Fruit fly (Drosophila melanogaster) whole organism, embryonic: Measurements from ENCODE around the gene Crz.
A peak's percentile ranks its signal among the peaks of the same experiment; 100 is the strongest.

Experiments
- Atf6 ChIP-seq: fragments of 200-800 bp; sonication (Bioruptor generic); IDR thresholded peaks from 2 replicates; pipeline ENCODE4 v1.3.6; 2022; ENCODE audit warnings: missing biosample characterization, missing genetic modification characterization
- CG10565 ChIP-seq: fragments of 200-800 bp; sonication (Bioruptor generic); optimal IDR thresholded peaks from 3 replicates; lab custom pipeline; 2016; ENCODE audit warnings: missing biosample characterization, mild to moderate bottlenecking, missing genetic modification characterization
- CG11085 ChIP-seq: fragments of 200-800 bp; sonication (Bioruptor generic); IDR thresholded peaks from 2 replicates; pipeline ENCODE4 v1.3.6; 2022; ENCODE audit warnings: missing biosample characterization, missing genetic modification characterization
- CG1233 ChIP-seq: fragments of 200-800 bp; sonication (Bioruptor generic); optimal IDR thresholded peaks from 4 replicates; lab custom pipeline; 2018; ENCODE audit warnings: missing biosample characterization, mild to moderate bottlenecking, missing genetic modification characterization
- CG13424 ChIP-seq: fragments of 200-800 bp; sonication (Bioruptor generic); optimal IDR thresholded peaks from 2 replicates; lab custom pipeline; 2019; ENCODE audit warnings: missing biosample characterization, mild to moderate bottlenecking, missing genetic modification characterization, moderate library complexity
- CG2129 ChIP-seq: fragments of 200-800 bp; sonication (Bioruptor generic); IDR thresholded peaks from 2 replicates; pipeline ENCODE4 v1.3.6; 2022; ENCODE audit warnings: missing biosample characterization, missing genetic modification characterization; ENCODE audit not compliant: partially characterized antibody
- CG2202 ChIP-seq: fragments of 200-800 bp; sonication (Bioruptor generic); optimal IDR thresholded peaks from 2 replicates; lab custom pipeline; 2018; ENCODE audit warnings: missing biosample characterization, mild to moderate bottlenecking, missing genetic modification characterization
- CG3065 ChIP-seq: fragments of 200-800 bp; sonication (Bioruptor generic); optimal IDR thresholded peaks from 2 replicates; lab custom pipeline; 2016; ENCODE audit warnings: missing biosample characterization, missing genetic modification characterization
- CG31224 ChIP-seq: fragments of 200-800 bp; sonication (Bioruptor generic); IDR thresholded peaks from 2 replicates; pipeline ENCODE4 v1.3.6; 2022; ENCODE audit warnings: missing biosample characterization, missing genetic modification characterization
- CG3281 ChIP-seq: fragments of 200-800 bp; sonication (Bioruptor generic); optimal IDR thresholded peaks from 3 replicates; lab custom pipeline; 2017; ENCODE audit warnings: missing biosample characterization, mild to moderate bottlenecking, missing genetic modification characterization
- CG3995 ChIP-seq: fragments of 200-800 bp; sonication (Bioruptor generic); optimal IDR thresholded peaks from 3 replicates; lab custom pipeline; 2016; ENCODE audit warnings: missing biosample characterization, missing genetic modification characterization
- CG6272 ChIP-seq: fragments of 200-800 bp; sonication (Bioruptor generic); IDR thresholded peaks from 2 replicates; pipeline ENCODE4 v1.3.6; 2022; ENCODE audit warnings: missing biosample characterization, missing genetic modification characterization
- CG6765 ChIP-seq: fragments of 200-800 bp; sonication (Bioruptor generic); optimal IDR thresholded peaks from 3 replicates; lab custom pipeline; 2017; ENCODE audit warnings: missing biosample characterization, mild to moderate bottlenecking, missing genetic modification characterization
- CG8281 ChIP-seq: fragments of 200-800 bp; sonication (Bioruptor generic); optimal IDR thresholded peaks from 2 replicates; lab custom pipeline; 2018; ENCODE audit warnings: missing biosample characterization, mild to moderate bottlenecking, missing genetic modification characterization, moderate library complexity
- CG8388 ChIP-seq: fragments of 200-800 bp; sonication (Bioruptor generic); optimal IDR thresholded peaks from 2 replicates; lab custom pipeline; 2019; ENCODE audit warnings: missing biosample characterization, mild to moderate bottlenecking, missing genetic modification characterization, moderate library complexity
- CHES-1-like ChIP-seq: fragments of 200-800 bp; sonication (Bioruptor generic); optimal IDR thresholded peaks from 2 replicates; lab custom pipeline; 2016; ENCODE audit warnings: missing biosample characterization, missing genetic modification characterization
- E2f2 ChIP-seq: fragments of 200-800 bp; sonication (Bioruptor generic); IDR thresholded peaks from 2 replicates; pipeline ENCODE4 v1.3.6; 2022; ENCODE audit warnings: missing biosample characterization, missing genetic modification characterization
- Hr78 ChIP-seq, 2 experiments: fragments of 200-800 bp in 1 of 2; fragments of >200 bp in 1 of 2; sonication (Bioruptor generic) in 1 of 2; optimal IDR thresholded peaks; 2 replicates each; lab custom pipeline; 2017 to 2019; ENCODE audit warnings: missing biosample characterization in 2 of 2, missing genetic modification characterization in 2 of 2, mild to moderate bottlenecking in 1 of 2, moderate library complexity in 1 of 2
- NFAT ChIP-seq: fragments of 200-800 bp; sonication (Bioruptor generic); IDR thresholded peaks from 2 replicates; pipeline ENCODE4 v1.3.6; 2022; ENCODE audit warnings: missing biosample characterization, missing genetic modification characterization
- Pdp1 ChIP-seq, 2 experiments: fragments of 200-800 bp; sonication (Bioruptor generic); optimal IDR thresholded peaks; 3 replicates each; lab custom pipeline; 2016; ENCODE audit warnings: missing biosample characterization in 2 of 2, missing genetic modification characterization in 2 of 2, mild to moderate bottlenecking in 1 of 2, moderate library complexity in 1 of 2
- Xbp1 ChIP-seq: fragments of 200-800 bp; sonication (Bioruptor generic); optimal IDR thresholded peaks from 3 replicates; lab custom pipeline; 2016; ENCODE audit warnings: missing biosample characterization, mild to moderate bottlenecking, missing genetic modification characterization
- al ChIP-seq: fragments of 200-800 bp; sonication (Bioruptor generic); IDR thresholded peaks from 2 replicates; pipeline ENCODE4 v1.3.6; 2022; ENCODE audit warnings: missing biosample characterization, missing genetic modification characterization
- aop ChIP-seq: fragments of 200-800 bp; sonication (Bioruptor generic); IDR thresholded peaks from 2 replicates; pipeline ENCODE4 v1.3.6; 2022; ENCODE audit warnings: missing biosample characterization, missing genetic modification characterization
- chm ChIP-seq: fragments of 200-800 bp; sonication (Bioruptor generic); IDR thresholded peaks from 2 replicates; pipeline ENCODE4 v1.3.6; 2022; ENCODE audit warnings: missing biosample characterization, missing genetic modification characterization
- crc ChIP-seq: fragments of 200-800 bp; sonication (Bioruptor generic); optimal IDR thresholded peaks from 2 replicates; lab custom pipeline; 2016; ENCODE audit warnings: missing biosample characterization, missing genetic modification characterization
- cwo ChIP-seq: fragments of 200-800 bp; sonication (Bioruptor generic); optimal IDR thresholded peaks from 3 replicates; lab custom pipeline; 2017; ENCODE audit warnings: missing biosample characterization, missing genetic modification characterization, mild to moderate bottlenecking, moderate library complexity, missing genetic modification reagents
- dmrt11E ChIP-seq: fragments of 200-800 bp; sonication (Bioruptor generic); optimal IDR thresholded peaks from 3 replicates; lab custom pipeline; 2018; ENCODE audit warnings: missing biosample characterization, mild to moderate bottlenecking, missing genetic modification characterization, moderate library complexity
- fd102C ChIP-seq: fragments of 200-800 bp; sonication (Bioruptor generic); optimal IDR thresholded peaks from 2 replicates; lab custom pipeline; 2018; ENCODE audit warnings: missing biosample characterization, mild to moderate bottlenecking, missing genetic modification characterization, moderate library complexity
- gro ChIP-seq: fragments of 200-800 bp; sonication (Bioruptor generic); optimal IDR thresholded peaks from 2 replicates; lab custom pipeline; 2016; ENCODE audit warnings: missing biosample characterization, missing genetic modification characterization
- hbn ChIP-seq: fragments of 200-800 bp; sonication (Bioruptor generic); IDR thresholded peaks from 2 replicates; pipeline ENCODE4 v1.3.6; 2022; ENCODE audit warnings: missing biosample characterization, missing genetic modification characterization; ENCODE audit not compliant: partially characterized antibody
- hkb ChIP-seq, 2 experiments: fragments of 200-800 bp in 1 of 2; fragments of >200 bp in 1 of 2; sonication (Bioruptor generic) in 1 of 2; IDR thresholded peaks in 1 of 2; optimal IDR thresholded peaks in 1 of 2; 2 replicates each; pipeline versions ENCODE4 v1.3.6 to Lab custom; 2017 to 2022; ENCODE audit warnings: missing biosample characterization in 1 of 2, missing genetic modification characterization in 1 of 2
- lola ChIP-seq, 3 experiments: fragments of >200 bp in 2 of 3; fragments of 200-800 bp in 1 of 3; sonication (Bioruptor generic) in 1 of 3; optimal IDR thresholded peaks; 2 replicates each; lab custom pipeline; 2017 to 2019; ENCODE audit warnings: missing biosample characterization in 3 of 3, missing genetic modification characterization in 3 of 3, mild to moderate bottlenecking in 1 of 3, moderate library complexity in 1 of 3
- luna ChIP-seq: fragments of 200-800 bp; sonication (Bioruptor generic); optimal IDR thresholded peaks from 2 replicates; lab custom pipeline; 2016; ENCODE audit warnings: missing biosample characterization, missing genetic modification characterization
- nerfin-1 ChIP-seq: fragments of 200-800 bp; sonication (Bioruptor generic); optimal IDR thresholded peaks from 3 replicates; lab custom pipeline; 2019; ENCODE audit warnings: missing biosample characterization, mild to moderate bottlenecking, missing genetic modification characterization, moderate library complexity
- org-1 ChIP-seq: fragments of 200-800 bp; sonication (Bioruptor generic); optimal IDR thresholded peaks from 2 replicates; lab custom pipeline; 2017; ENCODE audit warnings: missing biosample characterization, missing genetic modification characterization
- peb ChIP-seq: fragments of 200-800 bp; sonication (Bioruptor generic); IDR thresholded peaks from 2 replicates; pipeline ENCODE4 v1.3.6; 2022; ENCODE audit warnings: missing biosample characterization, missing genetic modification characterization
- pho ChIP-seq: fragments of 200-800 bp; sonication (Bioruptor generic); optimal IDR thresholded peaks from 2 replicates; lab custom pipeline; 2016; ENCODE audit warnings: missing biosample characterization, missing genetic modification characterization
- pzg ChIP-seq: fragments of 200-800 bp; sonication (Bioruptor generic); optimal IDR thresholded peaks from 3 replicates; lab custom pipeline; 2018; ENCODE audit warnings: missing biosample characterization, mild to moderate bottlenecking, missing genetic modification characterization, moderate library complexity
- row ChIP-seq: fragments of 200-800 bp; sonication (Bioruptor generic); IDR thresholded peaks from 3 replicates; pipeline ENCODE4 v1.3.6; 2022; ENCODE audit warnings: missing biosample characterization, missing genetic modification characterization
- schlank ChIP-seq: fragments of 200-800 bp; sonication (Bioruptor generic); optimal IDR thresholded peaks from 2 replicates; lab custom pipeline; 2018; ENCODE audit warnings: missing biosample characterization, mild to moderate bottlenecking, missing genetic modification characterization
- sens ChIP-seq: fragments of 200-800 bp; sonication (Bioruptor generic); peaks from one replicate; lab custom pipeline; 2016; ENCODE audit warnings: missing biosample characterization, missing genetic modification characterization
- sqz ChIP-seq: fragments of 200-800 bp; sonication (Bioruptor generic); optimal IDR thresholded peaks from 3 replicates; lab custom pipeline; 2018; ENCODE audit warnings: missing biosample characterization, mild to moderate bottlenecking, missing genetic modification characterization
- sr ChIP-seq: fragments of 200-800 bp; sonication (Bioruptor generic); IDR thresholded peaks from 3 replicates; pipeline ENCODE4 v1.3.6; 2022; ENCODE audit warnings: missing biosample characterization, missing genetic modification characterization
- tna ChIP-seq: fragments of 200-800 bp; sonication (Bioruptor generic); IDR thresholded peaks from 2 replicates; pipeline ENCODE4 v1.3.6; 2022; ENCODE audit warnings: missing biosample characterization, missing genetic modification characterization; ENCODE audit not compliant: partially characterized antibody
- trem ChIP-seq: fragments of 200-800 bp; optimal IDR thresholded peaks from 3 replicates; lab custom pipeline; 2019; ENCODE audit warnings: missing biosample characterization, mild to moderate bottlenecking, missing genetic modification characterization, moderate library complexity
- twi ChIP-seq: fragments of 200-800 bp; optimal IDR thresholded peaks from 2 replicates; lab custom pipeline; 2019; ENCODE audit warnings: missing biosample characterization, mild to moderate bottlenecking, missing genetic modification characterization, moderate library complexity
- unc-4 ChIP-seq: fragments of 200-800 bp; sonication (Bioruptor generic); IDR thresholded peaks from 2 replicates; pipeline ENCODE4 v1.3.6; 2022; ENCODE audit warnings: missing biosample characterization, missing genetic modification characterization; ENCODE audit not compliant: partially characterized antibody

Gene Crz

dm6 chr3R:14326250-14327112 is 11.8 kb downstream of the Crz start, which contains the start of the genes Afti and ATPsynE (continued):
- TF ChIP-seq CG1233 = peak; percentile 58
- TF ChIP-seq unc-4 = peak; percentile 58
- peak; percentile 68 for TF ChIP-seq pho
- TF ChIP-seq crc (GFP tag; lab: Kevin White, UChicago) = peak; percentile 6
- TF ChIP-seq CG6272 = peak; percentile 67
- TF ChIP-seq luna (GFP tag; lab: Kevin White, UChicago) = peak; percentile 49
- TF ChIP-seq lola (GFP tag; optimal IDR thresholded peaks at IDR 0.05; lab: Kevin White, UChicago) = peak in 1 of 3 experiments; percentile 55
- no peak for TF ChIP-seq Hr78 (GFP tag; optimal IDR thresholded peaks at IDR 0.05; lab: Kevin White, UChicago)
- no peak for TF ChIP-seq peb
- no peak for TF ChIP-seq sqz (GFP tag; lab: Kevin White, UChicago)
- TF ChIP-seq dmrt11E (tag; lab: Kevin White, UChicago) = peak; percentile 67
- TF ChIP-seq twi (tag; lab: Kevin White, UChicago) = peak; percentile 45
- TF ChIP-seq org-1 (GFP tag; lab: Kevin White, UChicago) = no peak
- TF ChIP-seq CG3995 (GFP tag; lab: Kevin White, UChicago) = no peak
- TF ChIP-seq CG13424 (tag; lab: Kevin White, UChicago) = peak; percentile 71
- TF ChIP-seq Atf6 = peak; percentile 64; the same call in 1 of the 2 replicates
- peak; percentile 84 for TF ChIP-seq sens (GFP tag; lab: Kevin White, UChicago)
- TF ChIP-seq chm (GFP tag; lab: Robert Waterston, UW) = peak; percentile 37
- no peak for TF ChIP-seq sr (GFP tag; lab: Robert Waterston, UW)
- TF ChIP-seq row (GFP tag; lab: Robert Waterston, UW) = peak; percentile 76
- TF ChIP-seq gro (GFP tag; lab: Kevin White, UChicago) = peak; percentile 49
- TF ChIP-seq E2f2 = peak; percentile 68
- peak; percentile 65 for TF ChIP-seq NFAT (GFP tag; lab: Robert Waterston, UW)
- TF ChIP-seq aop (GFP tag; lab: Robert Waterston, UW) = 0 out of 2 replicates have a peak, but pooled peaks have one; percentile 25
- peak; percentile 82 for TF ChIP-seq Xbp1
- peak; percentile 43 for TF ChIP-seq CG10565
- peak; percentile 63 for TF ChIP-seq al (GFP tag; lab: Robert Waterston, UW)
- peak; percentile 98 for TF ChIP-seq nerfin-1 (tag; lab: Kevin White, UChicago)
- peak; percentile 35; the same call in 1 of the 2 replicates for TF ChIP-seq CG2129 (GFP tag; lab: Robert Waterston, UW)
- no peak for TF ChIP-seq CG8388
- TF ChIP-seq CG3065 (GFP tag; lab: Kevin White, UChicago) = peak; percentile 37
- no peak for TF ChIP-seq schlank (tag; lab: Kevin White, UChicago)
- TF ChIP-seq CHES-1-like = peak; percentile 67
- peak; percentile 58; the same call in 1 of the 2 replicates for TF ChIP-seq CG31224 (GFP tag; lab: Robert Waterston, UW)
- TF ChIP-seq CG11085 (GFP tag; lab: Robert Waterston, UW) = peak; percentile 53
- peak; percentile 60 to 76 for TF ChIP-seq Pdp1 (GFP tag; optimal IDR thresholded peaks at IDR 0.05; lab: Kevin White, UChicago)
- no peak for TF ChIP-seq tna (GFP tag; lab: Robert Waterston, UW)
- peak; percentile 9 for TF ChIP-seq CG2202 (tag; lab: Kevin White, UChicago)
- peak; percentile 71 for TF ChIP-seq CG3281 (GFP tag; lab: Kevin White, UChicago)
- no peak for TF ChIP-seq CG8281
- peak; percentile 76 for TF ChIP-seq pzg (GFP tag; lab: Kevin White, UChicago)
- TF ChIP-seq hkb (optimal IDR thresholded peaks at IDR 0.05; lab: Kevin White, UChicago) = no peak
- peak; percentile 72 for TF ChIP-seq hkb (GFP tag; IDR thresholded peaks at IDR 0.05; lab: Robert Waterston, UW)
- peak; percentile 35 for TF ChIP-seq hbn
- TF ChIP-seq cwo (GFP tag; lab: Kevin White, UChicago) = no peak
- TF ChIP-seq fd102C = no peak
- peak; percentile 74 for TF ChIP-seq trem (tag; lab: Kevin White, UChicago)
- TF ChIP-seq CG6765 (GFP tag; lab: Kevin White, UChicago) = no peak
